Fruit fly (Drosophila melanogaster) whole organism, wandering third instar larva: ENCODE data around the gene Gagr.

Source experiments
- Abd-B ChIP-seq: fragments of >200 bp; optimal IDR thresholded peaks from 2 replicates; lab custom pipeline; 2017; ENCODE audit warnings: missing biosample characterization, missing genetic modification characterization
- CG32264 ChIP-seq: fragments of 200-800 bp; sonication (Bioruptor generic); optimal IDR thresholded peaks from 2 replicates; lab custom pipeline; 2016; ENCODE audit warnings: missing biosample characterization, missing genetic modification characterization
- Dfd ChIP-seq: fragments of >200 bp; optimal IDR thresholded peaks from 2 replicates; lab custom pipeline; 2017; ENCODE audit warnings: missing biosample characterization, missing genetic modification characterization
- Dif ChIP-seq: fragments of 200-275, 200-300 bp; sonication (Bioruptor generic); optimal IDR thresholded peaks from 2 replicates; lab custom pipeline; 2018; ENCODE audit warnings: missing biosample characterization, missing genetic modification characterization; ENCODE audit not compliant: partially characterized antibody
- GATAd ChIP-seq: sonication (Bioruptor generic); optimal IDR thresholded peaks from 2 replicates; lab custom pipeline; 2016; ENCODE audit warnings: missing biosample characterization, missing genetic modification characterization
- HLH106 ChIP-seq: fragments of 200-800 bp; optimal IDR thresholded peaks from 3 replicates; lab custom pipeline; 2019; ENCODE audit warnings: missing biosample characterization, mild to moderate bottlenecking, missing genetic modification characterization, moderate library complexity
- Hnf4 ChIP-seq: fragments of 200-800 bp; sonication (Bioruptor generic); optimal IDR thresholded peaks from 2 replicates; lab custom pipeline; 2016; ENCODE audit warnings: missing biosample characterization, mild to moderate bottlenecking, missing genetic modification characterization
- Hr78 ChIP-seq: fragments of >200 bp; optimal IDR thresholded peaks from 2 replicates; lab custom pipeline; 2017; ENCODE audit warnings: missing biosample characterization, missing genetic modification characterization
- Hr83 ChIP-seq: fragments of 200-300 bp; sonication (Bioruptor generic); optimal IDR thresholded peaks from 2 replicates; lab custom pipeline; 2016; ENCODE audit warnings: missing biosample characterization, mild to moderate bottlenecking, missing genetic modification characterization, moderate library complexity; ENCODE audit not compliant: poor library complexity, severe bottlenecking
- Jra ChIP-seq: sonication (Bioruptor generic); optimal IDR thresholded peaks from 2 replicates; lab custom pipeline; 2016; ENCODE audit warnings: missing biosample characterization, missing genetic modification characterization
- Myc ChIP-seq: fragments of >200 bp; optimal IDR thresholded peaks from 2 replicates; lab custom pipeline; 2017
- N ChIP-seq: fragments of >200 bp; optimal IDR thresholded peaks from 2 replicates; lab custom pipeline; 2018; ENCODE audit warnings: missing biosample characterization, missing external identifiers, missing genetic modification characterization
- Sp1 ChIP-seq: fragments of 200-800 bp; sonication (Bioruptor generic); optimal IDR thresholded peaks from 3 replicates; lab custom pipeline; 2019; ENCODE audit warnings: missing biosample characterization, mild to moderate bottlenecking, missing genetic modification characterization, moderate library complexity
- Vsx2 ChIP-seq: fragments of 200-300, 225-300 bp; sonication (Bioruptor generic); optimal IDR thresholded peaks from 2 replicates; lab custom pipeline; 2018; ENCODE audit warnings: missing biosample characterization, missing genetic modification characterization; ENCODE audit not compliant: partially characterized antibody
- br ChIP-seq: fragments of 200-800 bp; sonication (Bioruptor generic); optimal IDR thresholded peaks from 2 replicates; lab custom pipeline; 2016; ENCODE audit warnings: missing biosample characterization, missing genetic modification characterization
- brk ChIP-seq: fragments of 200-800 bp; sonication (Bioruptor generic); optimal IDR thresholded peaks from 2 replicates; lab custom pipeline; 2016; ENCODE audit warnings: missing biosample characterization, mild to moderate bottlenecking, missing genetic modification characterization
- dl ChIP-seq, 2 experiments: fragments of 175-275, 200-275 bp in 1 of 2; fragments of 200-275 bp in 1 of 2; sonication (Bioruptor generic); optimal IDR thresholded peaks; lab custom pipeline; 2018; ENCODE audit warnings: mild to moderate bottlenecking in 2 of 2, missing biosample characterization in 2 of 2, missing genetic modification characterization in 2 of 2, moderate library complexity in 2 of 2; ENCODE audit not compliant: partially characterized antibody in 2 of 2, insufficient read depth in 1 of 2
- dmrt93B ChIP-seq: fragments of 200-800 bp; sonication (Bioruptor generic); optimal IDR thresholded peaks from 2 replicates; lab custom pipeline; 2018; ENCODE audit warnings: missing biosample characterization, mild to moderate bottlenecking, missing genetic modification characterization
- dsf ChIP-seq: sonication (Bioruptor generic); optimal IDR thresholded peaks from 2 replicates; lab custom pipeline; 2016; ENCODE audit warnings: missing biosample characterization, missing genetic modification characterization, borderline replicate concordance
- foxo ChIP-seq, 2 experiments: fragments of 200-800 bp; sonication (Bioruptor generic); optimal IDR thresholded peaks; 2 replicates in 1 of 2; 3 replicates in 1 of 2; lab custom pipeline; 2016 to 2017; ENCODE audit warnings: missing biosample characterization in 2 of 2, missing genetic modification characterization in 2 of 2
- fru ChIP-seq: fragments of 200-800 bp; sonication (Bioruptor generic); optimal IDR thresholded peaks from 3 replicates; lab custom pipeline; 2016; ENCODE audit warnings: missing biosample characterization, mild to moderate bottlenecking, missing genetic modification characterization
- h ChIP-seq: fragments of 200-800 bp; sonication (Bioruptor generic); optimal IDR thresholded peaks from 3 replicates; lab custom pipeline; 2016; ENCODE audit warnings: missing biosample characterization, mild to moderate bottlenecking, missing genetic modification characterization
- pan ChIP-seq: fragments of >200 bp; optimal IDR thresholded peaks from 2 replicates; lab custom pipeline; 2017
- psq ChIP-seq: fragments of 200-800 bp; sonication (Bioruptor generic); optimal IDR thresholded peaks from 3 replicates; lab custom pipeline; 2017; ENCODE audit warnings: missing biosample characterization, mild to moderate bottlenecking, missing genetic modification characterization, moderate library complexity
- rgr ChIP-seq: fragments of 200-800 bp; sonication (Bioruptor generic); optimal IDR thresholded peaks from 3 replicates; lab custom pipeline; 2016; ENCODE audit warnings: missing biosample characterization, mild to moderate bottlenecking, missing genetic modification characterization
- sage ChIP-seq: fragments of 200-800 bp; sonication (Bioruptor generic); optimal IDR thresholded peaks from 2 replicates; lab custom pipeline; 2016; ENCODE audit warnings: missing biosample characterization, mild to moderate bottlenecking, missing genetic modification characterization
- sv ChIP-seq: fragments of 200-800 bp; sonication (Bioruptor generic); optimal IDR thresholded peaks from 3 replicates; lab custom pipeline; 2016; ENCODE audit warnings: missing biosample characterization, missing genetic modification characterization
- usp ChIP-seq: fragments of >200 bp; optimal IDR thresholded peaks from 2 replicates; lab custom pipeline; 2017; ENCODE audit warnings: missing biosample characterization, missing genetic modification characterization
- woc ChIP-seq: sonication (Bioruptor generic); optimal IDR thresholded peaks from 2 replicates; lab custom pipeline; 2016; ENCODE audit warnings: missing biosample characterization, mild to moderate bottlenecking, missing genetic modification characterization

Gagr gene

dm6 chr3L:16417024-16417423 lies 22.6 kb downstream of the Gagr start, which contains the start of gene GluRS-m:
GluRS-m (minus strand) TSS chr3L:16417177.
- no peak for TF ChIP-seq pan (lab: Kevin White, UChicago)
- no peak for TF ChIP-seq Hr83 (GFP tag; lab: Kevin White, UChicago)
- no peak for TF ChIP-seq Sp1 (GFP tag; lab: Kevin White, UChicago)
- no peak for TF ChIP-seq Dfd (GFP tag; lab: Kevin White, UChicago)
- no peak for TF ChIP-seq rgr (GFP tag; lab: Kevin White, UChicago)
- TF ChIP-seq dmrt93B = no peak
- no peak for TF ChIP-seq Abd-B (GFP tag; lab: Kevin White, UChicago)
- TF ChIP-seq br = no peak
- no peak for TF ChIP-seq foxo (GFP tag; optimal IDR thresholded peaks at IDR 0.05; lab: Kevin White, UChicago)
- no peak for TF ChIP-seq woc
- no peak for TF ChIP-seq dl (GFP tag; optimal IDR thresholded peaks at IDR 0.05; lab: Kevin White, UChicago; ENCODE audit: insufficient read depth in 1 of 2, partially characterized antibody in 2 of 2)

DNA sequence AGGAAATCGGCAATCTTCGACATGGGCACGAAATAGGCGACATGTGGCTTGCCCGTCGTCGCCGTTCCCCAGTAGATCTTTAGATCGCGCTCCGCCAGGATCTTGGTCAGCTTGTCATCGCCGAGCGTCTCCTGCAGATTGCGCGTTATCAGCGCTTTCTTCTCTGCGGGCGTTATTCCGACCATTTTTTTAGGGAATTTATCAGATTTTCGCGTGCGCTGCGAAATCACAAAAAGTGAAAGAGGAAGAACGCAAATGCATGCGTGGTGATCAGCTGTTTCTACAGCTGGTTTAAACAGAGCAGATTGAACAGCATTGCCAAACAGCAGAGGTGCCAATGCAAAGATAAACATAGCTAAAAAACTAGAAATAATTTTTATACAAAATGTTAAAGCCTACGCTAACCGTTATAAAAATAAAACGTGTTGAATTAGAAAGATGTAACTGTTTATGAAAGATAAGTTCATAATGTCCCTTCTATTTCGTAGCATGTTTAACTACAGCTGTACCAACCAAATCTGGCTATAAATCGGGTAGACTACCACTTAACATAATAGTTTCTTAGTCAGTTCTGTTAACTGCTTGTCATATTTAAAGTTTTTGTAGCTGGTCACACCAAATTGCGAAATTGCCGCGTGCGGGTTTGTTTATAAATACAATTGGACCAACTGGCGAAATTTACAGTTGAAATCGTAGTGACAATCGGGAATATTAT lies 24.8 kb downstream of the Gagr start, which contains the start of the genes TyrRS and CG33158:
TSS of gene TyrRS (minus strand) at position 244 of the 715 bp plus-strand sequence.
TSS of gene CG33158 (plus strand) at position 539 of the 715 bp plus-strand sequence.
- peak; percentile 94 for TF ChIP-seq Myc
- TF ChIP-seq h (GFP tag; lab: Kevin White, UChicago) = no peak

DNA sequence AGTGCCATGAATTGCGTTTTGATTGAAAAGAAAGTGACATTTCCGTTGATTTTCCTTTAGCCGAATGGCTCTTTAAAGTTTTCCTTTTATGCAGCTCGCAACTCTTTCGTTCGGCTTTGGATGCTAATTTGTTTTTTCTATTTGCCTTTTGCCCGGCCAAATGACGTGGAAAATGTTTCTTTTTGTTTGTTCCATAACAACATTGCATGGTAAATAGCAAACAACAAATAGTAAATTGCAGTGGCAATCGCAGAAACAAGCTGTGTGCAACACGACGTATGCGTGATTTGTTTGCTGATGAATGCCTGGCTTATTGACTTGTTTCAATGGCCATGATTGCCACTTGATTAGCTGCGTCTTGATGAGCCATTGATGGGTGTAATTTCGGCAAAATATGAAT lies 35.1 kb downstream of the Gagr start:
- TF ChIP-seq Jra (GFP tag; lab: Kevin White, UChicago) (no peak), dl (GFP tag; optimal IDR thresholded peaks at IDR 0.05; lab: Kevin White, UChicago; ENCODE audit: insufficient read depth in 1 of 2, partially characterized antibody in 2 of 2) (no peak), Hr78 (no peak), N (no peak), dsf (no peak), Vsx2 (GFP tag; lab: Kevin White, UChicago) (no peak), brk (no peak), usp (GFP tag; lab: Kevin White, UChicago) (no peak), fru (GFP tag; lab: Kevin White, UChicago) (no peak), HLH106 (no peak), rgr (GFP tag; lab: Kevin White, UChicago) (no peak), Myc (no peak)
- TF ChIP-seq, all 38 proteins: peak for 0

DNA sequence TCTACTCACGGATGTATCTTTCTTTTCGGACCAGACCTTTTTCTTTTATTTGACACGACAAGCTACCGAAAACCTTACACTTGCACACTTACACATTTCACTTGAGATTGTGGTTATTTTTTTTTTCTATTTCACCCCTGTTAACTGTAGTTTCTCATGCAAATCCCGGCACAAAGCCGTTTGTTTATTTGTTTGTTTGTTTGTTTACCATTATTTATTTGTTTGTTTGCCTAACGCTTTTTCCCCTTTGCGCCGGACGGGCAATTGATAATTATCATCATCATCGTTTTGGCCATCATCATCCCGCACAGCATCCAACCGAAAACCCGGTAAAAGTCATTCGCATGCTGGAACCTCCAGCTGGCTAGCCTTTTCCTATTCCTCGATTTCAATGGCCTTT lies 36.7 kb downstream of the Gagr start:
- TF ChIP-seq sv (GFP tag; lab: Kevin White, UChicago) (no peak), dmrt93B (no peak), Hnf4 (no peak), Abd-B (GFP tag; lab: Kevin White, UChicago) (no peak), usp (GFP tag; lab: Kevin White, UChicago) (no peak), h (GFP tag; lab: Kevin White, UChicago) (no peak), brk (no peak), woc (no peak), foxo (GFP tag; optimal IDR thresholded peaks at IDR 0.05; lab: Kevin White, UChicago) (no peak)
- TF ChIP-seq, all 38 proteins: peak for 0

DNA sequence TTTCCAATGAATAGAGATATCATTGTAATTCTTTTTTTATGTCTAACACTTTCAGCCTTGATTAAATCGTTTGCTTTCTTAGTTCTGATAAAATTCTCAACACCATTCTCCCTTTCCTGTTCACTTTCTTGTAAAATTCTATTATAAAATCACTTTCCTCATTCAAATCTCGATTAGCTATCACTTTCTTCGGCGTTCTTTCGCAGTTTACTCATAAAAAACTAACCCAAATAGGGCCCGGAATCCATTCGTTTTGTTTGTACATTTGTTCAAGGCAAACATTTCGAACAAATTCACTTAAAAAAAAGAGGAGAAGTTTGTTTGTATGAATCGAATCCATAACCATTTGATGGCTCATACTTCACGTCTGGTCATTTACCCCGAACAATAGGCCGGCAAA lies 39.2 kb downstream of the Gagr start:
- TF ChIP-seq h (GFP tag; lab: Kevin White, UChicago) (no peak), Myc (no peak), Dif (GFP tag; lab: Kevin White, UChicago) (no peak), woc (no peak), dsf (no peak), CG32264 (no peak), Sp1 (GFP tag; lab: Kevin White, UChicago) (no peak), psq (no peak)

DNA sequence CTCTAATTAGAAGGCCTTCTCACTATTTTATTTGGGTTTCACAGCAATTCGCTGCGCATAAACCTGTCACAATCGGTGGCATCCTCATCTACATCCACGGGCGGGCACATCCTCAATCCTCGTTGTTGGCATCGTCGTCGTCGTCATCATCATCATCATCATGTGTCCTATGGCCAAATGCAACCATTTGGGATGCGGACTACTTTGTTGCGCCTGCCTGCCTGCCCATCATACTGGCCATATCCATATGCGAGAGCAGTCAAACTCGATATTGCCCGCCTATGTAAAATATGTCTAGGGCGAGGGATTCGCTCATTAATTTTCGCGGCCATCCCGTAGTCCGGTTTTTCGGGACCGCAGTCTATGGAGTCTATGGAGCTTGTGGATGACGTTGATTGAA lies 42.9 kb downstream of the Gagr start:
- no peak for TF ChIP-seq GATAd
- TF ChIP-seq sv (GFP tag; lab: Kevin White, UChicago) = no peak
- TF ChIP-seq brk = no peak
- no peak for TF ChIP-seq Vsx2 (GFP tag; lab: Kevin White, UChicago)
- no peak for TF ChIP-seq Hr83 (GFP tag; lab: Kevin White, UChicago)
- TF ChIP-seq fru (GFP tag; lab: Kevin White, UChicago) = no peak
- no peak for TF ChIP-seq sage (GFP tag; lab: Kevin White, UChicago)
- no peak for TF ChIP-seq Dfd (GFP tag; lab: Kevin White, UChicago)
- TF ChIP-seq rgr (GFP tag; lab: Kevin White, UChicago) = no peak
- TF ChIP-seq Hr78 = no peak
- no peak for TF ChIP-seq CG32264
- no peak for TF ChIP-seq foxo (GFP tag; optimal IDR thresholded peaks at IDR 0.05; lab: Kevin White, UChicago)
